Worm (Caenorhabditis elegans): ENCODE data around the gene F09E5.14.
A peak's percentile ranks its signal among the peaks of the same experiment; 100 is the strongest.

Gene F09E5.14

DNA sequence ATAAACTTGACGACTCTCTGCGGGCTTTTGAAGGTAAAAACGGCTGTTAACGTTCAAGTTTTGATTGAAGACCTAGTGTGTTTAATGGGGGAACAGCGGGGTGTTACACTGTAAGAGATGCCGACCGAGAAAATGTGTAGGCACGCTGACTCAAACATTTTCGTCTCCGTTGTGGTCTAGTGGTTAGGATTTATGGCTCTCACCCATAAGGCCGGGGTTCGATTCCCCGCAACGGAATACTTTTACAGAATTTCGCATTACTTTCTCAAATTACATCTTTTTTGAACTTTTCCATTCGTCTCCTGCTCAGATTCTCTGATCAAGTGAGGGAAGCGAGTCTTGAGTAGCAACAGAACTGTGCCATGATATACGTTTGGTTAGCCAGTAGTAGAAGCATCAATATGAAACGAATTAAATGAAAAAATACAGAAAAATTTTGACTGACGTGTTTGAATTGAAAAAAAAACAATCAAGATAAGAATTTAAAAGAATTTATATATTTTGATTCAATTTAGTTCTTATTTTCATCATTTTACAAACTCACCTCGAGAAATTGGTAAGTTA is 51.3 kb downstream of the F09E5.14 start, which contains the start of gene ZK622.1 (continued):
- TF ChIP-seq nhr-76 (tag; optimal IDR thresholded peaks at IDR 0.05) (no peak), unc-130 (GFP tag; optimal IDR thresholded peaks at IDR 0.05) (peak; percentile 38), jun-1 (tag; optimal IDR thresholded peaks at IDR 0.05) (no peak), ceh-62 (tag; optimal IDR thresholded peaks at IDR 0.05) (no peak), egl-43 (GFP tag; IDR thresholded peaks at IDR 0.05) (peak; percentile 91), tag-97 (GFP tag; IDR thresholded peaks at IDR 0.05) (no peak), ces-1 (GFP tag; optimal IDR thresholded peaks at IDR 0.05) (no peak), daf-8 (GFP tag; IDR thresholded peaks at IDR 0.05) (no peak), ceh-32 (tag; optimal IDR thresholded peaks at IDR 0.05; ENCODE audit: poor library complexity) (no peak), D1046.2 (GFP tag; IDR thresholded peaks at IDR 0.05) (peak; percentile 84; the same call in 1 of the 2 replicates), spr-1 (tag; optimal IDR thresholded peaks at IDR 0.05) (peak; percentile 23), lin-13 (GFP tag; optimal IDR thresholded peaks at IDR 0.05) (no peak), lin-15B (tag; optimal IDR thresholded peaks at IDR 0.05) (no peak), F10B5.3 (tag; optimal IDR thresholded peaks at IDR 0.05) (no peak), spr-3 (GFP tag; optimal IDR thresholded peaks at IDR 0.05) (no peak), ama-1 (optimal IDR thresholded peaks at IDR 0.05) (no peak), Y75B8A.6 (GFP tag; IDR thresholded peaks at IDR 0.05) (no peak; the same call in 1 of the 2 replicates), F26F4.8 (GFP tag; conservative IDR thresholded peaks at IDR 0.05) (peak; percentile 87; the same call in 1 of the 2 replicates), dmd-6 (GFP tag; IDR thresholded peaks at IDR 0.05) (peak; percentile 44), daf-12 (tag; optimal IDR thresholded peaks at IDR 0.05) (no peak), nhr-48 (tag; optimal IDR thresholded peaks at IDR 0.05) (peak; percentile 13), dmd-9 (GFP tag; IDR thresholded peaks at IDR 0.05) (peak; percentile 63; the same call in 1 of the 2 replicates), lin-1 (GFP tag; IDR thresholded peaks at IDR 0.05) (peak; percentile 34; the same call in 1 of the 2 replicates), skn-1 (tag; optimal IDR thresholded peaks at IDR 0.05) (no peak)

All from whole organism, L4 larva.